Worm (Caenorhabditis elegans) whole organism, L1 larva: Measurements from ENCODE around the gene F49E10.2.

Experiments
- C16A3.4 ChIP-seq: fragments of 150-350 bp; optimal IDR thresholded peaks from 2 replicates; lab custom pipeline; 2014; ENCODE audit warnings: missing biosample characterization, missing genetic modification characterization
- C34B4.2 ChIP-seq: sonication (generic microtip); optimal IDR thresholded peaks from 2 replicates; lab custom pipeline; 2017; ENCODE audit warnings: mild to moderate bottlenecking, missing genetic modification characterization, missing compliant biosample characterization
- F16B12.6 ChIP-seq: fragments of 150-350 bp; optimal IDR thresholded peaks from 2 replicates; lab custom pipeline; 2014; ENCODE audit warnings: missing biosample characterization, missing genetic modification characterization
- Y116A8C.19 ChIP-seq: sonication (generic microtip); optimal IDR thresholded peaks from 2 replicates; lab custom pipeline; 2016; ENCODE audit warnings: missing compliant biosample characterization, missing genetic modification characterization, borderline replicate concordance
- alr-1 ChIP-seq: fragments of 200-800 bp; sonication (Bioruptor generic); optimal IDR thresholded peaks from 2 replicates; lab custom pipeline; 2018; ENCODE audit warnings: borderline replicate concordance, mild to moderate bottlenecking, missing genetic modification characterization, missing compliant biosample characterization
- aly-2 ChIP-seq: fragments of 150-350 bp; optimal IDR thresholded peaks from 2 replicates; lab custom pipeline; 2014; ENCODE audit warnings: missing biosample characterization, missing genetic modification characterization
- ama-1 ChIP-seq: fragments of 150-350 bp; optimal IDR thresholded peaks from 2 replicates; lab custom pipeline; 2014
- ceh-63 ChIP-seq: fragments of 200-800 bp; sonication (Bioruptor generic); optimal IDR thresholded peaks from 2 replicates; lab custom pipeline; 2018; ENCODE audit warnings: mild to moderate bottlenecking, missing genetic modification characterization, missing compliant biosample characterization
- ceh-8 ChIP-seq: fragments of 200-800 bp; sonication (Bioruptor generic); optimal IDR thresholded peaks from 2 replicates; lab custom pipeline; 2018; ENCODE audit warnings: mild to moderate bottlenecking, missing genetic modification characterization, moderate library complexity, missing compliant biosample characterization
- ceh-82 ChIP-seq, 3 experiments: fragments of 150-350 bp in 1 of 3; sonication (generic microtip) in 2 of 3; optimal IDR thresholded peaks; 2 replicates each; lab custom pipeline; 2014 to 2017; ENCODE audit warnings: missing biosample characterization in 3 of 3, missing genetic modification characterization in 3 of 3
- ceh-90 ChIP-seq: sonication (generic microtip); optimal IDR thresholded peaks from 2 replicates; lab custom pipeline; 2016; ENCODE audit warnings: missing genetic modification characterization, missing compliant biosample characterization
- dsc-1 ChIP-seq: sonication (generic microtip); optimal IDR thresholded peaks from 2 replicates; lab custom pipeline; 2016; ENCODE audit warnings: mild to moderate bottlenecking, missing genetic modification characterization, missing compliant biosample characterization
- efl-3 ChIP-seq: fragments of 200-800 bp; sonication (Bioruptor generic); optimal IDR thresholded peaks from 2 replicates; lab custom pipeline; 2018; ENCODE audit warnings: mild to moderate bottlenecking, missing genetic modification characterization, missing compliant biosample characterization
- elt-2 ChIP-seq: sonication (generic microtip); optimal IDR thresholded peaks from 2 replicates; lab custom pipeline; 2016; ENCODE audit warnings: missing genetic modification characterization, mild to moderate bottlenecking, inconsistent platforms, missing compliant biosample characterization, missing genetic modification reagents
- elt-3 ChIP-seq, 6 experiments: fragments of 150-350 bp in 1 of 6; sonication (generic microtip); optimal IDR thresholded peaks; 2 replicates each; lab custom pipeline; 2017 to 2018; ENCODE audit warnings: missing biosample characterization in 6 of 6, missing genetic modification characterization in 6 of 6, inconsistent platforms in 1 of 6
- ets-5 ChIP-seq: fragments of 200-800 bp; sonication (Bioruptor generic); IDR thresholded peaks from 2 replicates; pipeline ENCODE4 v1.3.6; 2022; ENCODE audit warnings: missing genetic modification characterization, missing compliant biosample characterization
- fkh-10 ChIP-seq: sonication (generic microtip); optimal IDR thresholded peaks from 2 replicates; lab custom pipeline; 2017; ENCODE audit warnings: missing biosample characterization, missing genetic modification reagents, missing genetic modification characterization
- fos-1 ChIP-seq: fragments of 150-350 bp; optimal IDR thresholded peaks from 2 replicates; lab custom pipeline; 2014; ENCODE audit warnings: missing biosample characterization, missing genetic modification characterization
- grh-1 ChIP-seq: fragments of 200-800 bp; sonication (Bioruptor generic); IDR thresholded peaks from 2 replicates; pipeline ENCODE4 v1.3.6; 2022; ENCODE audit warnings: missing genetic modification reagents, missing genetic modification characterization, missing compliant biosample characterization
- hlh-17 ChIP-seq: fragments of 200-800 bp; sonication (Bioruptor generic); optimal IDR thresholded peaks from 2 replicates; lab custom pipeline; 2018; ENCODE audit warnings: missing genetic modification characterization, mild to moderate bottlenecking, missing compliant biosample characterization, moderate library complexity, borderline replicate concordance
- hlh-4 ChIP-seq: sonication (generic microtip); optimal IDR thresholded peaks from 2 replicates; lab custom pipeline; 2016; ENCODE audit warnings: mild to moderate bottlenecking, missing genetic modification characterization, missing compliant biosample characterization
- hpl-2 ChIP-seq: fragments of 150-350 bp; optimal IDR thresholded peaks from 2 replicates; lab custom pipeline; 2014; ENCODE audit warnings: missing biosample characterization, missing genetic modification reagents, missing genetic modification characterization
- lin-14 ChIP-seq: fragments of 200-800 bp; sonication (Bioruptor generic); optimal IDR thresholded peaks from 2 replicates; lab custom pipeline; 2018; ENCODE audit warnings: mild to moderate bottlenecking, missing genetic modification characterization, moderate library complexity, missing compliant biosample characterization
- lin-35 ChIP-seq, 2 experiments: fragments of 150-350 bp; optimal IDR thresholded peaks; 2 replicates each; lab custom pipeline; 2014; ENCODE audit warnings: missing biosample characterization in 2 of 2, missing genetic modification characterization in 2 of 2, missing genetic modification reagents in 2 of 2
- lir-3 ChIP-seq: sonication (generic microtip); optimal IDR thresholded peaks from 2 replicates; lab custom pipeline; 2016; ENCODE audit warnings: mild to moderate bottlenecking, missing genetic modification characterization, moderate library complexity, missing compliant biosample characterization; ENCODE audit not compliant: poor library complexity
- mab-9 ChIP-seq: fragments of 200-800 bp; sonication (Bioruptor generic); IDR thresholded peaks from 2 replicates; pipeline ENCODE4 v1.3.6; 2022; ENCODE audit warnings: missing genetic modification reagents, missing genetic modification characterization, missing compliant biosample characterization
- mep-1 ChIP-seq: fragments of 150-350 bp; optimal IDR thresholded peaks from 2 replicates; lab custom pipeline; 2014; ENCODE audit warnings: missing biosample characterization, missing genetic modification characterization
- nhr-11 ChIP-seq: fragments of 150-350 bp; optimal IDR thresholded peaks from 2 replicates; lab custom pipeline; 2014; ENCODE audit warnings: missing biosample characterization, missing genetic modification characterization
- nhr-19 ChIP-seq: fragments of 200-800 bp; sonication (Bioruptor generic); conservative IDR thresholded peaks from 2 replicates; pipeline ENCODE4 v1.3.6; 2022; ENCODE audit warnings: missing genetic modification characterization, missing compliant biosample characterization
- nhr-47 ChIP-seq: sonication (generic microtip); optimal IDR thresholded peaks from 2 replicates; lab custom pipeline; 2016; ENCODE audit warnings: mild to moderate bottlenecking, missing genetic modification characterization, moderate library complexity, missing compliant biosample characterization
- nhr-76 ChIP-seq: sonication (generic microtip); optimal IDR thresholded peaks from 2 replicates; lab custom pipeline; 2017; ENCODE audit warnings: missing biosample characterization, missing genetic modification characterization
- nhr-77 ChIP-seq: fragments of 150-350 bp; optimal IDR thresholded peaks from 2 replicates; lab custom pipeline; 2014; ENCODE audit warnings: missing biosample characterization, missing genetic modification characterization
- nhr-84 ChIP-seq: sonication (generic microtip); optimal IDR thresholded peaks from 2 replicates; lab custom pipeline; 2017; ENCODE audit warnings: missing biosample characterization, missing genetic modification characterization
- nhr-85 ChIP-seq: sonication (generic microtip); peaks from one replicate; lab custom pipeline; 2016; ENCODE audit warnings: missing genetic modification characterization, inconsistent platforms, missing compliant biosample characterization
- nhr-90 ChIP-seq: sonication (generic microtip); optimal IDR thresholded peaks from 2 replicates; lab custom pipeline; 2016; ENCODE audit warnings: mild to moderate bottlenecking, missing genetic modification characterization, missing compliant biosample characterization; ENCODE audit not compliant: poor library complexity
- pag-3 ChIP-seq: sonication (generic microtip); optimal IDR thresholded peaks from 2 replicates; lab custom pipeline; 2017; ENCODE audit warnings: missing genetic modification characterization, mild to moderate bottlenecking, missing compliant biosample characterization, antibody characterized with exemption, borderline replicate concordance; ENCODE audit not compliant: insufficient read depth
- pax-3 ChIP-seq: fragments of 200-800 bp; sonication (Bioruptor generic); optimal IDR thresholded peaks from 2 replicates; lab custom pipeline; 2018; ENCODE audit warnings: mild to moderate bottlenecking, missing genetic modification characterization, moderate library complexity, missing compliant biosample characterization
- rnt-1 ChIP-seq: sonication (generic microtip); optimal IDR thresholded peaks from 2 replicates; lab custom pipeline; 2016; ENCODE audit warnings: mild to moderate bottlenecking, missing genetic modification characterization, moderate library complexity, missing compliant biosample characterization
- skn-1 ChIP-seq: fragments of 150-350 bp; optimal IDR thresholded peaks from 2 replicates; lab custom pipeline; 2014; ENCODE audit warnings: missing biosample characterization, missing genetic modification characterization
- sptf-1 ChIP-seq: fragments of 150-350 bp; optimal IDR thresholded peaks from 2 replicates; lab custom pipeline; 2014; ENCODE audit warnings: missing biosample characterization, missing genetic modification characterization
- sup-37 ChIP-seq: fragments of 200-800 bp; sonication (Bioruptor generic); optimal IDR thresholded peaks from 2 replicates; lab custom pipeline; 2018; ENCODE audit warnings: mild to moderate bottlenecking, missing genetic modification characterization, missing compliant biosample characterization
- unc-130 ChIP-seq: fragments of 150-350 bp; optimal IDR thresholded peaks from 2 replicates; lab custom pipeline; 2017; ENCODE audit warnings: missing biosample characterization, missing genetic modification characterization, inconsistent platforms
- unc-30 ChIP-seq: sonication (generic microtip); optimal IDR thresholded peaks from 2 replicates; lab custom pipeline; 2017; ENCODE audit warnings: missing biosample characterization, missing genetic modification characterization
- unc-86 ChIP-seq: sonication (generic microtip); optimal IDR thresholded peaks from 2 replicates; lab custom pipeline; 2016; ENCODE audit warnings: missing genetic modification characterization, missing compliant biosample characterization
- vab-15 ChIP-seq: sonication (generic microtip); optimal IDR thresholded peaks from 2 replicates; lab custom pipeline; 2017; ENCODE audit warnings: missing genotype, mild to moderate bottlenecking, missing genetic modification characterization, missing compliant biosample characterization
- xbp-1 ChIP-seq: sonication (generic microtip); optimal IDR thresholded peaks from 2 replicates; lab custom pipeline; 2016; ENCODE audit warnings: missing genetic modification characterization, missing compliant biosample characterization
- zip-4 ChIP-seq: fragments of 200-800 bp; sonication (Bioruptor generic); optimal IDR thresholded peaks from 2 replicates; lab custom pipeline; 2018; ENCODE audit warnings: mild to moderate bottlenecking, missing genetic modification characterization, moderate library complexity, missing compliant biosample characterization
- ztf-11 ChIP-seq, 2 experiments: sonication (generic microtip); optimal IDR thresholded peaks; 2 replicates each; lab custom pipeline; 2016 to 2017; ENCODE audit warnings: missing genetic modification characterization in 2 of 2, missing biosample characterization in 1 of 2, missing compliant biosample characterization in 1 of 2
- ztf-4 ChIP-seq: fragments of 150-350 bp; optimal IDR thresholded peaks from 2 replicates; lab custom pipeline; 2014; ENCODE audit warnings: missing biosample characterization, missing genetic modification characterization

Gene F49E10.2

DNA sequence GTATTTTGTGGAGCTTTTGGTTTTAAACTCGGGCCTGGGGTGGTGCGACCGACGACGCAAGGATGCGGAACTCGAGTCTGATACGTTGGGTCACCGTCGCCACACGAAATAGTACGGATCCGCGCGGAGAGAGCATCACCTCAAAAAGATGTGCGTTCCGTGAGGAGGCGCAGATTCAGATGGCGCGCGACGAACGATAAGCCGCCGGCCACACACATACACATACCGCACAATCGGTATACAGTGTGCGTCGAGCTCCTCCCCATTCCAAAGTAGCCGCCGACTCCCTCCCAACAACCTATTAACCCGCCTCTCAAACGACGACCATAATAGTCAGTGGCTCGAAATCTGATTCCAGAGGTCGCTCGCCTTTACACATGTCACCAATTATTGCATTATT is at the start of gene F49E10.2:
Gene F49E10.2, plus strand, starts transcription at position 301 of the 400 bp plus-strand sequence.
- no peak for TF ChIP-seq unc-130 (tag; lab: Kevin White, UChicago)
- TF ChIP-seq grh-1 (GFP tag; lab: Robert Waterston, UW): no peak
- TF ChIP-seq nhr-19 (GFP tag; lab: Robert Waterston, UW): no peak

DNA sequence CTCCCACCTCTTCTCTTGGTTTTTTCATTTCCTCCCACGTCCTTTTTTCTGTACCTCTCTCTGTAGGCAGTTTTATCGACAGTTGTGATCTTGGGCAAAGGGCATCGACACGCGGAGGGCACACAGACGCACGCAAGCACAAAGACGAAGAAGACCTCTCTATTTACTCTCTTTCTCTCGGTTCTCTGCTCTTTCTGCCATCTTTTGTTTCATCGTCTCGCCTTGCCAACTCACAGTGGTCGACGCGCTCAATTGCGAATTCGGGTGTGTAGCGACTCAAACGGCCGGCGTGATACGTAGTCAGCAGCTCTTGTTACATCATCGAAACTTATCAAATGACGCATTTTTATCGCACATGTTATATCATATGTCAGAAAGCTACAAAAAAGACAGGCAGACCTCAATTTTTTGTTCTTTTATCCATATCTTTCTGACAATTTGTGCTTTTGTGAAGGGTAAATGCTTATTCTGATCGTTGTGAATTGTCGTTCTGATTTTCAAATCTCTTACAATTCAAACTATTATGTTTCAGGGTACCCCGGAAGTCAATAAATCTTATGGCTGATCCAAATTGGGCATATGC is 49.0 kb upstream of the F49E10.2 start, which contains the start of gene puf-9:
Gene puf-9, plus strand, starts transcription at position 533 of the 583 bp plus-strand sequence.
- TF ChIP-seq mep-1 (tag; lab: Kevin White, UChicago) (peak; percentile 99), dsc-1 (peak; percentile 99), nhr-76 (tag; lab: Kevin White, UChicago) (peak; percentile 88), aly-2 (tag; lab: Kevin White, UChicago) (peak; percentile 92), ceh-90 (tag; lab: Kevin White, UChicago) (no peak), C16A3.4 (tag; lab: Kevin White, UChicago) (peak; percentile 100), unc-30 (tag; lab: Kevin White, UChicago) (no peak), nhr-90 (tag; lab: Kevin White, UChicago) (peak; percentile 100), nhr-19 (GFP tag; lab: Robert Waterston, UW) (peak; percentile 100), F16B12.6 (tag; lab: Kevin White, UChicago) (peak; percentile 60), ama-1 (peak; percentile 59), fos-1 (tag; lab: Kevin White, UChicago) (peak; percentile 98), hpl-2 (GFP tag; lab: Kevin White, UChicago) (peak; percentile 100), fkh-10 (GFP tag; lab: Kevin White, UChicago) (peak; percentile 99), efl-3 (GFP tag; lab: Kevin White, UChicago) (peak; percentile 75), skn-1 (peak; percentile 97), ceh-82 (tag; optimal IDR thresholded peaks at IDR 0.05; lab: Kevin White, UChicago) (peak; percentile 98 to 99 (median 98)), lin-14 (GFP tag; lab: Kevin White, UChicago) (peak; percentile 100), nhr-85 (tag; lab: Kevin White, UChicago) (peak; percentile 100), hlh-17 (no peak), elt-2 (peak; percentile 97), Y116A8C.19 (tag; lab: Kevin White, UChicago) (no peak), nhr-84 (tag; lab: Kevin White, UChicago) (no peak), ets-5 (GFP tag; lab: Robert Waterston, UW) (no peak), xbp-1 (tag; lab: Kevin White, UChicago) (peak; percentile 100), vab-15 (peak; percentile 98), hlh-4 (tag; lab: Kevin White, UChicago) (no peak), zip-4 (peak; percentile 92), sup-37 (GFP tag; lab: Kevin White, UChicago) (peak; percentile 99), elt-3 (tag; optimal IDR thresholded peaks at IDR 0.05; lab: Kevin White, UChicago) (peak; percentile 74 to 100 (median 99)), ztf-4 (tag; lab: Kevin White, UChicago) (peak; percentile 99), pax-3 (tag; lab: Kevin White, UChicago) (peak; percentile 98), mab-9 (peak; percentile 92), alr-1 (tag; lab: Kevin White, UChicago) (no peak), lin-35 (GFP tag; optimal IDR thresholded peaks at IDR 0.05; lab: Kevin White, UChicago) (peak; percentile 93 to 98), C34B4.2 (tag; lab: Kevin White, UChicago) (peak; percentile 79), ztf-11 (tag; optimal IDR thresholded peaks at IDR 0.05; lab: Kevin White, UChicago) (peak in 1 of 2 experiments; percentile 97), rnt-1 (peak; percentile 98), nhr-47 (tag; lab: Kevin White, UChicago) (peak; percentile 100), ceh-8 (GFP tag; lab: Kevin White, UChicago) (peak; percentile 98), ceh-63 (GFP tag; lab: Kevin White, UChicago) (no peak), nhr-11 (peak; percentile 96), pag-3 (tag; lab: Kevin White, UChicago) (peak; percentile 84), sptf-1 (tag; lab: Kevin White, UChicago) (no peak), lir-3 (tag; lab: Kevin White, UChicago) (peak; percentile 90), nhr-77 (tag; lab: Kevin White, UChicago) (peak; percentile 100), unc-86 (tag; lab: Kevin White, UChicago) (peak; percentile 99)
